Fruit fly (Drosophila melanogaster) whole organism, embryonic: ENCODE results near the gene CG11710.

Experiments
- Atf3 ChIP-seq: fragments of 200-800 bp; sonication (Bioruptor generic); optimal IDR thresholded peaks from 3 replicates; lab custom pipeline; 2016; ENCODE audit warnings: missing biosample characterization, missing genetic modification characterization
- Bgb ChIP-seq: fragments of 200-800 bp; sonication (Bioruptor generic); IDR thresholded peaks from 2 replicates; pipeline ENCODE4 v1.3.6; 2022; ENCODE audit warnings: missing biosample characterization, missing genetic modification characterization; ENCODE audit not compliant: partially characterized antibody
- CG11085 ChIP-seq: fragments of 200-800 bp; sonication (Bioruptor generic); IDR thresholded peaks from 2 replicates; pipeline ENCODE4 v1.3.6; 2022; ENCODE audit warnings: missing biosample characterization, missing genetic modification characterization
- CG11504 ChIP-seq: fragments of 200-800 bp; sonication (Bioruptor generic); optimal IDR thresholded peaks from 3 replicates; lab custom pipeline; 2019; ENCODE audit warnings: missing biosample characterization, mild to moderate bottlenecking, missing genetic modification characterization, moderate library complexity
- CG12104 ChIP-seq: fragments of 200-800 bp; sonication (Bioruptor generic); optimal IDR thresholded peaks from 3 replicates; lab custom pipeline; 2016; ENCODE audit warnings: missing biosample characterization, missing genetic modification characterization
- CG15514 ChIP-seq: fragments of 200-800 bp; sonication (Bioruptor generic); optimal IDR thresholded peaks from 3 replicates; lab custom pipeline; 2017; ENCODE audit warnings: missing biosample characterization, missing genetic modification characterization, mild to moderate bottlenecking, moderate library complexity, missing genetic modification reagents
- CG15696 ChIP-seq: fragments of 200-800 bp; sonication (Bioruptor generic); optimal IDR thresholded peaks from 2 replicates; lab custom pipeline; 2019; ENCODE audit warnings: missing biosample characterization, mild to moderate bottlenecking, missing genetic modification characterization, moderate library complexity
- CG1603 ChIP-seq: fragments of 200-800 bp; sonication (Bioruptor generic); optimal IDR thresholded peaks from 2 replicates; lab custom pipeline; 2019; ENCODE audit warnings: missing biosample characterization, mild to moderate bottlenecking, missing genetic modification characterization, moderate library complexity
- CG16779 ChIP-seq: fragments of 200-800 bp; sonication (Bioruptor generic); IDR thresholded peaks from 2 replicates; pipeline ENCODE4 v1.3.6; 2022; ENCODE audit warnings: missing biosample characterization, missing genetic modification characterization
- CG16815 ChIP-seq: fragments of 200-800 bp; sonication (Bioruptor generic); optimal IDR thresholded peaks from 3 replicates; lab custom pipeline; 2017; ENCODE audit warnings: missing biosample characterization, mild to moderate bottlenecking, missing genetic modification characterization
- CG17912 ChIP-seq: fragments of 200-800 bp; sonication (Bioruptor generic); optimal IDR thresholded peaks from 2 replicates; lab custom pipeline; 2018; ENCODE audit warnings: missing biosample characterization, mild to moderate bottlenecking, missing genetic modification characterization
- CG18011 ChIP-seq: fragments of 200-800 bp; sonication (Bioruptor generic); optimal IDR thresholded peaks from 2 replicates; lab custom pipeline; 2017; ENCODE audit warnings: missing biosample characterization, missing genetic modification characterization, mild to moderate bottlenecking, moderate library complexity, missing genotype
- CG18764 ChIP-seq: fragments of 200-800 bp; sonication (Bioruptor generic); optimal IDR thresholded peaks from 3 replicates; lab custom pipeline; 2016; ENCODE audit warnings: missing biosample characterization, missing genetic modification characterization
- CG2120 ChIP-seq: fragments of 200-800 bp; sonication (Bioruptor generic); optimal IDR thresholded peaks from 3 replicates; lab custom pipeline; 2016; ENCODE audit warnings: missing biosample characterization, missing genetic modification characterization
- CG2129 ChIP-seq: fragments of 200-800 bp; sonication (Bioruptor generic); IDR thresholded peaks from 2 replicates; pipeline ENCODE4 v1.3.6; 2022; ENCODE audit warnings: missing biosample characterization, missing genetic modification characterization; ENCODE audit not compliant: partially characterized antibody
- CG2202 ChIP-seq: fragments of 200-800 bp; sonication (Bioruptor generic); optimal IDR thresholded peaks from 2 replicates; lab custom pipeline; 2018; ENCODE audit warnings: missing biosample characterization, mild to moderate bottlenecking, missing genetic modification characterization
- CG2678 ChIP-seq: fragments of 200-800 bp; sonication (Bioruptor generic); optimal IDR thresholded peaks from 3 replicates; lab custom pipeline; 2019; ENCODE audit warnings: missing biosample characterization, mild to moderate bottlenecking, missing genetic modification characterization, moderate library complexity
- CG31365 ChIP-seq: fragments of 200-800 bp; sonication (Bioruptor generic); optimal IDR thresholded peaks from 2 replicates; lab custom pipeline; 2018; ENCODE audit warnings: missing biosample characterization, mild to moderate bottlenecking, missing genetic modification characterization
- CG34376 ChIP-seq: fragments of 200-800 bp; sonication (Bioruptor generic); optimal IDR thresholded peaks from 2 replicates; lab custom pipeline; 2018; ENCODE audit warnings: missing biosample characterization, mild to moderate bottlenecking, missing genetic modification characterization
- CG6791 ChIP-seq: fragments of 200-800 bp; sonication (Bioruptor generic); IDR thresholded peaks from 3 replicates; pipeline ENCODE4 v1.3.6; 2022; ENCODE audit warnings: missing biosample characterization, missing genetic modification characterization; ENCODE audit not compliant: partially characterized antibody
- CG6813 ChIP-seq: fragments of 200-800 bp; sonication (Bioruptor generic); optimal IDR thresholded peaks from 2 replicates; lab custom pipeline; 2017; ENCODE audit warnings: missing biosample characterization, missing genetic modification characterization, mild to moderate bottlenecking, moderate library complexity, missing genetic modification reagents
- CG8478 ChIP-seq: fragments of >200 bp; optimal IDR thresholded peaks from 2 replicates; lab custom pipeline; 2018
- Camta ChIP-seq: fragments of 200-800 bp; sonication (Bioruptor generic); optimal IDR thresholded peaks from 2 replicates; lab custom pipeline; 2016; ENCODE audit warnings: missing biosample characterization, missing genetic modification characterization
- Dref ChIP-seq: fragments of 200-800 bp; sonication (Bioruptor generic); IDR thresholded peaks from 2 replicates; pipeline ENCODE4 v1.3.6; 2022; ENCODE audit warnings: missing biosample characterization, missing genetic modification characterization
- E2f2 ChIP-seq: fragments of 200-800 bp; sonication (Bioruptor generic); IDR thresholded peaks from 2 replicates; pipeline ENCODE4 v1.3.6; 2022; ENCODE audit warnings: missing biosample characterization, missing genetic modification characterization
- GATAe ChIP-seq: fragments of 200-800 bp; sonication (Bioruptor generic); conservative IDR thresholded peaks from 2 replicates; pipeline ENCODE4 v1.3.6; 2022; ENCODE audit warnings: missing biosample characterization, missing genetic modification characterization
- Mad ChIP-seq: fragments of 200-800 bp; sonication (Bioruptor generic); optimal IDR thresholded peaks from 2 replicates; lab custom pipeline; 2016; ENCODE audit warnings: missing biosample characterization, missing genetic modification characterization
- Max ChIP-seq: fragments of 200-800 bp; sonication (Bioruptor generic); optimal IDR thresholded peaks from 2 replicates; lab custom pipeline; 2016; ENCODE audit warnings: missing biosample characterization, mild to moderate bottlenecking, missing genetic modification characterization
- Mes4 ChIP-seq: fragments of 200-800 bp; sonication (Bioruptor generic); optimal IDR thresholded peaks from 2 replicates; lab custom pipeline; 2016; ENCODE audit warnings: missing biosample characterization, missing genetic modification characterization
- NC2β ChIP-seq: fragments of 200-800 bp; sonication (Bioruptor generic); optimal IDR thresholded peaks from 2 replicates; lab custom pipeline; 2016; ENCODE audit warnings: missing biosample characterization, missing genetic modification characterization
- Nf-YB ChIP-seq: fragments of 200-800 bp; sonication (Bioruptor generic); optimal IDR thresholded peaks from 3 replicates; lab custom pipeline; 2019; ENCODE audit warnings: missing biosample characterization, mild to moderate bottlenecking, missing genetic modification characterization, moderate library complexity
- Sin3A ChIP-seq: fragments of >200 bp; optimal IDR thresholded peaks from 2 replicates; lab custom pipeline; 2018
- Sox102F ChIP-seq: fragments of 200-800 bp; sonication (Bioruptor generic); optimal IDR thresholded peaks from 2 replicates; lab custom pipeline; 2018; ENCODE audit warnings: missing biosample characterization, mild to moderate bottlenecking, missing genetic modification characterization, moderate library complexity
- Spps ChIP-seq: fragments of 200-800 bp; sonication (Bioruptor generic); optimal IDR thresholded peaks from 2 replicates; lab custom pipeline; 2018; ENCODE audit warnings: missing biosample characterization, mild to moderate bottlenecking, missing genetic modification characterization
- Sry-δ ChIP-seq: fragments of 200-800 bp; sonication (Bioruptor generic); optimal IDR thresholded peaks from 2 replicates; lab custom pipeline; 2016; ENCODE audit warnings: missing biosample characterization, missing genetic modification characterization
- Ssrp ChIP-seq: fragments of 200-800 bp; sonication (Bioruptor generic); optimal IDR thresholded peaks from 2 replicates; lab custom pipeline; 2018; ENCODE audit warnings: missing biosample characterization, mild to moderate bottlenecking, missing genetic modification characterization, moderate library complexity
- TFAM ChIP-seq: fragments of 200-800 bp; sonication (Bioruptor generic); optimal IDR thresholded peaks from 2 replicates; lab custom pipeline; 2017; ENCODE audit warnings: missing biosample characterization, missing genetic modification characterization, inconsistent platforms
- Tbp ChIP-seq: fragments of >200 bp; optimal IDR thresholded peaks from 2 replicates; lab custom pipeline; 2018; ENCODE audit warnings: missing biosample characterization, missing genetic modification characterization
- aop ChIP-seq: fragments of 200-800 bp; sonication (Bioruptor generic); IDR thresholded peaks from 2 replicates; pipeline ENCODE4 v1.3.6; 2022; ENCODE audit warnings: missing biosample characterization, missing genetic modification characterization
- bbx ChIP-seq: fragments of 200-800 bp; sonication (Bioruptor generic); IDR thresholded peaks from 2 replicates; pipeline ENCODE4 v1.3.6; 2022; ENCODE audit warnings: missing biosample characterization, missing genetic modification characterization; ENCODE audit not compliant: partially characterized antibody
- cas ChIP-seq: fragments of 200-800 bp; sonication (Bioruptor generic); IDR thresholded peaks from 2 replicates; pipeline ENCODE4 v1.3.6; 2022; ENCODE audit warnings: missing biosample characterization, missing genetic modification characterization
- chm ChIP-seq: fragments of 200-800 bp; sonication (Bioruptor generic); IDR thresholded peaks from 2 replicates; pipeline ENCODE4 v1.3.6; 2022; ENCODE audit warnings: missing biosample characterization, missing genetic modification characterization
- ems ChIP-seq: fragments of 200-800 bp; sonication (Bioruptor generic); optimal IDR thresholded peaks from 3 replicates; lab custom pipeline; 2016; ENCODE audit warnings: missing biosample characterization, missing genetic modification characterization
- ftz-f1 ChIP-seq: fragments of 200-800 bp; sonication (Bioruptor generic); optimal IDR thresholded peaks from 2 replicates; lab custom pipeline; 2016; ENCODE audit warnings: missing biosample characterization, missing genetic modification characterization
- mam ChIP-seq: fragments of 200-800 bp; sonication (Bioruptor generic); optimal IDR thresholded peaks from 3 replicates; lab custom pipeline; 2016; ENCODE audit warnings: missing biosample characterization, missing genetic modification characterization
- onecut ChIP-seq: fragments of 200-800 bp; sonication (Bioruptor generic); IDR thresholded peaks from 2 replicates; pipeline ENCODE4 v1.3.6; 2022; ENCODE audit warnings: missing biosample characterization, missing genetic modification characterization
- phol ChIP-seq: fragments of 200-800 bp; sonication (Bioruptor generic); optimal IDR thresholded peaks from 3 replicates; lab custom pipeline; 2018; ENCODE audit warnings: missing biosample characterization, mild to moderate bottlenecking, missing genetic modification characterization, moderate library complexity
- sqz ChIP-seq: fragments of 200-800 bp; sonication (Bioruptor generic); optimal IDR thresholded peaks from 3 replicates; lab custom pipeline; 2018; ENCODE audit warnings: missing biosample characterization, mild to moderate bottlenecking, missing genetic modification characterization
- tna ChIP-seq: fragments of 200-800 bp; sonication (Bioruptor generic); IDR thresholded peaks from 2 replicates; pipeline ENCODE4 v1.3.6; 2022; ENCODE audit warnings: missing biosample characterization, missing genetic modification characterization; ENCODE audit not compliant: partially characterized antibody
- trem ChIP-seq: fragments of 200-800 bp; optimal IDR thresholded peaks from 3 replicates; lab custom pipeline; 2019; ENCODE audit warnings: missing biosample characterization, mild to moderate bottlenecking, missing genetic modification characterization, moderate library complexity
- unc-4 ChIP-seq: fragments of 200-800 bp; sonication (Bioruptor generic); IDR thresholded peaks from 2 replicates; pipeline ENCODE4 v1.3.6; 2022; ENCODE audit warnings: missing biosample characterization, missing genetic modification characterization; ENCODE audit not compliant: partially characterized antibody
- usp ChIP-seq: fragments of >200 bp; optimal IDR thresholded peaks from 2 replicates; lab custom pipeline; 2017; ENCODE audit warnings: missing biosample characterization, missing genetic modification characterization

The CG11710 gene

dm6 chrX:20423747-20424165 is 5.7 kb downstream of the CG11710 start, which contains the start of the genes Pp4-19C and cactin (continued):
- TF ChIP-seq CG16815 (GFP tag; lab: Kevin White, UChicago) = no peak
- TF ChIP-seq Bgb = peak; percentile 76
- TF ChIP-seq Tbp (GFP tag; lab: Kevin White, UChicago) = no peak
- TF ChIP-seq CG31365 (tag; lab: Kevin White, UChicago) = no peak
- peak; percentile 77 for TF ChIP-seq Dref
- TF ChIP-seq CG2120 = peak; percentile 48
- peak; percentile 90 for TF ChIP-seq Sry-δ
- TF ChIP-seq CG12104 (GFP tag; lab: Kevin White, UChicago) = no peak
- no peak for TF ChIP-seq usp
- TF ChIP-seq unc-4 (GFP tag; lab: Robert Waterston, UW) = peak; percentile 83
- peak; percentile 72 for TF ChIP-seq Sin3A (lab: Kevin White, UChicago)
- TF ChIP-seq TFAM (GFP tag; lab: Kevin White, UChicago) = no peak
- no peak for TF ChIP-seq sqz (GFP tag; lab: Kevin White, UChicago)
- peak; percentile 71 for TF ChIP-seq CG2129 (GFP tag; lab: Robert Waterston, UW)
- TF ChIP-seq CG17912 = no peak
- TF ChIP-seq CG2202 (tag; lab: Kevin White, UChicago) = no peak
- no peak for TF ChIP-seq CG15696 (tag; lab: Kevin White, UChicago)
- no peak for TF ChIP-seq CG6813 (GFP tag; lab: Kevin White, UChicago)
- TF ChIP-seq CG16779 (GFP tag; lab: Robert Waterston, UW) = no peak
- TF ChIP-seq chm (GFP tag; lab: Robert Waterston, UW) = no peak
- TF ChIP-seq CG11504 = no peak
- no peak for TF ChIP-seq GATAe (GFP tag; lab: Robert Waterston, UW)
- TF ChIP-seq mam = peak; percentile 62
- TF ChIP-seq CG8478 (lab: Kevin White, UChicago) = no peak
- peak; percentile 48 for TF ChIP-seq Nf-YB (GFP tag; lab: Kevin White, UChicago)
- no peak for TF ChIP-seq Mes4 (GFP tag; lab: Kevin White, UChicago)
- no peak for TF ChIP-seq CG34376 (GFP tag; lab: Kevin White, UChicago)
- no peak for TF ChIP-seq CG11085 (GFP tag; lab: Robert Waterston, UW)
- no peak for TF ChIP-seq Ssrp (tag; lab: Kevin White, UChicago)
- TF ChIP-seq Max = no peak
- peak; percentile 36 for TF ChIP-seq Camta (GFP tag; lab: Kevin White, UChicago)
- no peak for TF ChIP-seq Atf3
- peak; percentile 61; the same call in 1 of the 2 replicates for TF ChIP-seq tna (GFP tag; lab: Robert Waterston, UW)
- peak; percentile 44 for TF ChIP-seq Mad (GFP tag; lab: Kevin White, UChicago)
- TF ChIP-seq ems (GFP tag; lab: Kevin White, UChicago) = no peak
- peak; percentile 4 for TF ChIP-seq CG15514 (GFP tag; lab: Kevin White, UChicago)
- no peak for TF ChIP-seq CG1603
- no peak for TF ChIP-seq cas
- no peak; the same call in 1 of the 2 replicates for TF ChIP-seq bbx (GFP tag; lab: Robert Waterston, UW)
- no peak for TF ChIP-seq CG2678 (tag; lab: Kevin White, UChicago)
- no peak for TF ChIP-seq NC2β
- no peak for TF ChIP-seq CG18764 (GFP tag; lab: Kevin White, UChicago)
- no peak for TF ChIP-seq onecut
- peak; percentile 69 for TF ChIP-seq phol (tag; lab: Kevin White, UChicago)
- TF ChIP-seq Sox102F = no peak
- no peak for TF ChIP-seq CG18011 (GFP tag; lab: Kevin White, UChicago)
- peak; percentile 75 for TF ChIP-seq trem (tag; lab: Kevin White, UChicago)
- TF ChIP-seq aop (GFP tag; lab: Robert Waterston, UW) = no peak
- TF ChIP-seq CG6791 = peak; percentile 83
- TF ChIP-seq Spps (tag; lab: Kevin White, UChicago) = no peak
- peak; percentile 15; the same call in 1 of the 2 replicates for TF ChIP-seq E2f2 (GFP tag; lab: Robert Waterston, UW)
- TF ChIP-seq ftz-f1 (GFP tag; lab: Kevin White, UChicago) = no peak
